Fruit fly (Drosophila melanogaster) whole organism, embryonic: ENCODE measurements around the gene CG15912.
A peak's percentile ranks its signal among the peaks of the same experiment; 100 is the strongest.

Source experiments
- Bgb ChIP-seq: fragments of 200-800 bp; sonication (Bioruptor generic); IDR thresholded peaks from 2 replicates; pipeline ENCODE4 v1.3.6; 2022; ENCODE audit warnings: missing biosample characterization, missing genetic modification characterization; ENCODE audit not compliant: partially characterized antibody
- C15 ChIP-seq: fragments of 200-800 bp; sonication (Bioruptor generic); IDR thresholded peaks from 3 replicates; pipeline ENCODE4 v1.3.6; 2022; ENCODE audit warnings: missing biosample characterization, missing genetic modification characterization
- CG10209 ChIP-seq: fragments of 200-800 bp; sonication (Bioruptor generic); optimal IDR thresholded peaks from 3 replicates; lab custom pipeline; 2017; ENCODE audit warnings: missing biosample characterization, mild to moderate bottlenecking, missing genetic modification characterization, missing genetic modification reagents
- CG10431 ChIP-seq: fragments of 200-800 bp; sonication (Bioruptor generic); optimal IDR thresholded peaks from 3 replicates; lab custom pipeline; 2018; ENCODE audit warnings: missing biosample characterization, mild to moderate bottlenecking, missing genetic modification characterization
- CG11093 ChIP-seq: fragments of 200-800 bp; sonication (Bioruptor generic); IDR thresholded peaks from 3 replicates; pipeline ENCODE4 v1.3.6; 2022; ENCODE audit warnings: missing biosample characterization, missing genetic modification characterization
- CG11456 ChIP-seq: fragments of 200-800 bp; sonication (Bioruptor generic); IDR thresholded peaks from 3 replicates; pipeline ENCODE4 v1.3.6; 2022; ENCODE audit warnings: missing biosample characterization, missing genetic modification characterization
- CG12236 ChIP-seq: fragments of 200-800 bp; sonication (Bioruptor generic); optimal IDR thresholded peaks from 2 replicates; lab custom pipeline; 2016; ENCODE audit warnings: missing biosample characterization, missing genetic modification characterization
- CG1233 ChIP-seq: fragments of 200-800 bp; sonication (Bioruptor generic); optimal IDR thresholded peaks from 4 replicates; lab custom pipeline; 2018; ENCODE audit warnings: missing biosample characterization, mild to moderate bottlenecking, missing genetic modification characterization
- CG13123 ChIP-seq: fragments of 200-800 bp; sonication (Bioruptor generic); optimal IDR thresholded peaks from 2 replicates; lab custom pipeline; 2016; ENCODE audit warnings: missing biosample characterization, missing genetic modification characterization
- CG13775 ChIP-seq: fragments of 200-800 bp; sonication (Bioruptor generic); optimal IDR thresholded peaks from 3 replicates; lab custom pipeline; 2017; ENCODE audit warnings: missing biosample characterization, mild to moderate bottlenecking, missing genetic modification characterization
- CG14014 ChIP-seq: fragments of 200-800 bp; sonication (Bioruptor generic); IDR thresholded peaks from 2 replicates; pipeline ENCODE4 v1.3.6; 2022; ENCODE audit warnings: missing biosample characterization, missing genetic modification characterization
- CG1647 ChIP-seq: fragments of 200-800 bp; sonication (Bioruptor generic); optimal IDR thresholded peaks from 3 replicates; lab custom pipeline; 2016; ENCODE audit warnings: missing biosample characterization, missing genetic modification characterization
- CG17359 ChIP-seq: fragments of 200-800 bp; sonication (Bioruptor generic); optimal IDR thresholded peaks from 3 replicates; lab custom pipeline; 2018; ENCODE audit warnings: missing biosample characterization, mild to moderate bottlenecking, missing genetic modification characterization, moderate library complexity
- CG18476 ChIP-seq: fragments of 200-800 bp; sonication (Bioruptor generic); optimal IDR thresholded peaks from 2 replicates; lab custom pipeline; 2016; ENCODE audit warnings: missing biosample characterization, mild to moderate bottlenecking, missing genetic modification characterization
- CG2120 ChIP-seq: fragments of 200-800 bp; sonication (Bioruptor generic); optimal IDR thresholded peaks from 3 replicates; lab custom pipeline; 2016; ENCODE audit warnings: missing biosample characterization, missing genetic modification characterization
- CG2199 ChIP-seq: fragments of 200-800 bp; sonication (Bioruptor generic); IDR thresholded peaks from 3 replicates; pipeline ENCODE4 v1.3.6; 2022; ENCODE audit warnings: missing biosample characterization, missing genetic modification characterization
- CG2202 ChIP-seq: fragments of 200-800 bp; sonication (Bioruptor generic); optimal IDR thresholded peaks from 2 replicates; lab custom pipeline; 2018; ENCODE audit warnings: missing biosample characterization, mild to moderate bottlenecking, missing genetic modification characterization
- CG30020 ChIP-seq: fragments of 200-800 bp; optimal IDR thresholded peaks from 2 replicates; lab custom pipeline; 2019; ENCODE audit warnings: missing biosample characterization, mild to moderate bottlenecking, missing genetic modification characterization, moderate library complexity
- CG4730 ChIP-seq: fragments of 200-800 bp; sonication (Bioruptor generic); IDR thresholded peaks from 2 replicates; pipeline ENCODE4 v1.3.6; 2022; ENCODE audit warnings: missing biosample characterization, missing genetic modification characterization
- CG6765 ChIP-seq: fragments of 200-800 bp; sonication (Bioruptor generic); optimal IDR thresholded peaks from 3 replicates; lab custom pipeline; 2017; ENCODE audit warnings: missing biosample characterization, mild to moderate bottlenecking, missing genetic modification characterization
- CG8765 ChIP-seq: fragments of 200-800 bp; sonication (Bioruptor generic); IDR thresholded peaks from 2 replicates; pipeline ENCODE4 v1.3.6; 2022; ENCODE audit warnings: missing biosample characterization, missing genetic modification characterization
- CG9609 ChIP-seq: fragments of 200-800 bp; sonication (Bioruptor generic); optimal IDR thresholded peaks from 3 replicates; lab custom pipeline; 2016; ENCODE audit warnings: missing biosample characterization, missing genetic modification characterization
- CG9817 ChIP-seq: fragments of 200-800 bp; sonication (Bioruptor generic); optimal IDR thresholded peaks from 2 replicates; lab custom pipeline; 2018; ENCODE audit warnings: missing biosample characterization, mild to moderate bottlenecking, missing genetic modification characterization, moderate library complexity
- D19B ChIP-seq: fragments of 200-800 bp; sonication (Bioruptor generic); optimal IDR thresholded peaks from 2 replicates; lab custom pipeline; 2017; ENCODE audit warnings: missing biosample characterization, mild to moderate bottlenecking, missing genetic modification characterization
- Dip3 ChIP-seq: fragments of 200-800 bp; sonication (Bioruptor generic); optimal IDR thresholded peaks from 3 replicates; lab custom pipeline; 2016; ENCODE audit warnings: missing biosample characterization, missing genetic modification characterization
- Doc3 ChIP-seq: fragments of 200-800 bp; sonication (Bioruptor generic); IDR thresholded peaks from 3 replicates; pipeline ENCODE4 v1.3.6; 2022; ENCODE audit warnings: missing biosample characterization, missing genetic modification characterization; ENCODE audit not compliant: partially characterized antibody
- Dref ChIP-seq: fragments of 200-800 bp; sonication (Bioruptor generic); IDR thresholded peaks from 2 replicates; pipeline ENCODE4 v1.3.6; 2022; ENCODE audit warnings: missing biosample characterization, missing genetic modification characterization
- Jarid2 ChIP-seq: fragments of 200-800 bp; sonication (Bioruptor generic); optimal IDR thresholded peaks from 3 replicates; lab custom pipeline; 2017; ENCODE audit warnings: mild to moderate bottlenecking, missing biosample characterization, missing genetic modification reagents, missing genetic modification characterization
- Kr ChIP-seq: fragments of 200-800 bp; sonication (Bioruptor generic); optimal IDR thresholded peaks from 2 replicates; lab custom pipeline; 2017; ENCODE audit warnings: missing biosample characterization, mild to moderate bottlenecking, missing genetic modification characterization
- Sin3A ChIP-seq: fragments of >200 bp; optimal IDR thresholded peaks from 2 replicates; lab custom pipeline; 2018
- Trl ChIP-seq, 3 experiments: fragments of >200 bp in 2 of 3; fragments of 200-800 bp in 1 of 3; sonication (Bioruptor generic) in 1 of 3; optimal IDR thresholded peaks; 2 replicates in 1 of 3; 3 replicates in 2 of 3; lab custom pipeline; 2016 to 2017; ENCODE audit warnings: missing biosample characterization in 1 of 3, missing genetic modification characterization in 1 of 3
- ab ChIP-seq: fragments of 200-800 bp; sonication (Bioruptor generic); optimal IDR thresholded peaks from 2 replicates; lab custom pipeline; 2016; ENCODE audit warnings: missing biosample characterization, missing genetic modification characterization
- bab2 ChIP-seq: fragments of 200-800 bp; sonication (Bioruptor generic); optimal IDR thresholded peaks from 2 replicates; lab custom pipeline; 2016; ENCODE audit warnings: missing biosample characterization, missing genetic modification characterization
- bcd ChIP-seq: fragments of 200-800 bp; sonication (Bioruptor generic); optimal IDR thresholded peaks from 2 replicates; lab custom pipeline; 2017; ENCODE audit warnings: missing biosample characterization, mild to moderate bottlenecking, missing genetic modification characterization
- da ChIP-seq: fragments of 200-800 bp; sonication (Bioruptor generic); optimal IDR thresholded peaks from 2 replicates; lab custom pipeline; 2016; ENCODE audit warnings: missing biosample characterization, missing genetic modification characterization
- dimm ChIP-seq: fragments of 200-800 bp; sonication (Bioruptor generic); IDR thresholded peaks from 2 replicates; pipeline ENCODE4 v1.3.6; 2022; ENCODE audit warnings: missing biosample characterization, missing genetic modification characterization
- emc ChIP-seq: fragments of 200-800 bp; sonication (Bioruptor generic); optimal IDR thresholded peaks from 2 replicates; lab custom pipeline; 2016; ENCODE audit warnings: missing biosample characterization, missing genetic modification characterization
- esg ChIP-seq: fragments of 200-800 bp; sonication (Bioruptor generic); conservative IDR thresholded peaks from 2 replicates; pipeline ENCODE4 v1.3.6; 2022; ENCODE audit warnings: missing biosample characterization, missing genetic modification characterization
- lab ChIP-seq: fragments of 200-800 bp; sonication (Bioruptor generic); optimal IDR thresholded peaks from 3 replicates; lab custom pipeline; 2017; ENCODE audit warnings: missing biosample characterization, missing genetic modification characterization, mild to moderate bottlenecking, moderate library complexity, missing genetic modification reagents
- oc ChIP-seq: fragments of 200-800 bp; sonication (Bioruptor generic); optimal IDR thresholded peaks from 2 replicates; lab custom pipeline; 2018; ENCODE audit warnings: missing biosample characterization, mild to moderate bottlenecking, missing genetic modification characterization, moderate library complexity
- org-1 ChIP-seq: fragments of 200-800 bp; sonication (Bioruptor generic); optimal IDR thresholded peaks from 2 replicates; lab custom pipeline; 2017; ENCODE audit warnings: missing biosample characterization, missing genetic modification characterization
- ro ChIP-seq: fragments of 200-800 bp; sonication (Bioruptor generic); IDR thresholded peaks from 2 replicates; pipeline ENCODE4 v1.3.6; 2022; ENCODE audit warnings: missing biosample characterization, missing genetic modification characterization
- sima ChIP-seq: fragments of 200-800 bp; sonication (Bioruptor generic); optimal IDR thresholded peaks from 2 replicates; lab custom pipeline; 2016; ENCODE audit warnings: missing biosample characterization, missing genetic modification characterization
- slbo ChIP-seq: fragments of 200-800 bp; sonication (Bioruptor generic); IDR thresholded peaks from 2 replicates; pipeline ENCODE4 v1.3.6; 2022; ENCODE audit warnings: missing biosample characterization, missing genetic modification characterization
- slp2 ChIP-seq: fragments of 200-800 bp; sonication (Bioruptor generic); optimal IDR thresholded peaks from 2 replicates; lab custom pipeline; 2016; ENCODE audit warnings: missing biosample characterization, missing genetic modification characterization
- sob ChIP-seq: fragments of 200-800 bp; sonication (Bioruptor generic); IDR thresholded peaks from 2 replicates; pipeline ENCODE4 v1.3.6; 2022; ENCODE audit warnings: missing biosample characterization, missing genetic modification characterization
- tap ChIP-seq: fragments of 200-800 bp; optimal IDR thresholded peaks from 3 replicates; lab custom pipeline; 2019; ENCODE audit warnings: missing biosample characterization, mild to moderate bottlenecking, missing genetic modification characterization, moderate library complexity
- unc-4 ChIP-seq: fragments of 200-800 bp; sonication (Bioruptor generic); IDR thresholded peaks from 2 replicates; pipeline ENCODE4 v1.3.6; 2022; ENCODE audit warnings: missing biosample characterization, missing genetic modification characterization; ENCODE audit not compliant: partially characterized antibody
- vnd ChIP-seq: fragments of 200-800 bp; sonication (Bioruptor generic); IDR thresholded peaks from 3 replicates; pipeline ENCODE4 v1.3.6; 2022; ENCODE audit warnings: missing biosample characterization, missing genetic modification characterization; ENCODE audit not compliant: partially characterized antibody

Gene CG15912

dm6 chrX:4589951-4590771 lies 41.3 kb downstream of the CG15912 start (continued):
- no peak for TF ChIP-seq CG6765 (GFP tag; lab: Kevin White, UChicago)
- no peak for TF ChIP-seq Dip3 (GFP tag; lab: Kevin White, UChicago)
- peak; percentile 88 for TF ChIP-seq lab
- TF ChIP-seq CG10209 (GFP tag; lab: Kevin White, UChicago), result peak; percentile 85
- TF ChIP-seq da (GFP tag; lab: Kevin White, UChicago), result no peak
- TF ChIP-seq slp2 (GFP tag; lab: Kevin White, UChicago), result peak; percentile 13
- TF ChIP-seq CG9609, result peak; percentile 63
- TF ChIP-seq CG11456, result peak; percentile 93
- peak; percentile 84 for TF ChIP-seq CG11093 (GFP tag; lab: Robert Waterston, UW)
- peak; percentile 81 for TF ChIP-seq CG17359 (tag; lab: Kevin White, UChicago)
- no peak for TF ChIP-seq CG12236 (GFP tag; lab: Kevin White, UChicago)
- TF ChIP-seq Jarid2, result peak; percentile 72
- TF ChIP-seq Dref (GFP tag; lab: Robert Waterston, UW), result no peak
- TF ChIP-seq sima (GFP tag; lab: Kevin White, UChicago), result no peak
- peak; percentile 89 for TF ChIP-seq org-1
- peak; percentile 86 for TF ChIP-seq sob
- peak; percentile 81 for TF ChIP-seq oc (tag; lab: Kevin White, UChicago)
- TF ChIP-seq Sin3A (lab: Kevin White, UChicago), result no peak
- no peak for TF ChIP-seq vnd
- TF ChIP-seq Doc3, result no peak
- TF ChIP-seq CG2120 (GFP tag; lab: Kevin White, UChicago), result peak; percentile 53
- peak; percentile 58 for TF ChIP-seq CG13123 (GFP tag; lab: Kevin White, UChicago)
- peak; percentile 87 for TF ChIP-seq CG4730 (GFP tag; lab: Robert Waterston, UW)
- TF ChIP-seq ro, result peak; percentile 84
- TF ChIP-seq CG9817 (tag; lab: Kevin White, UChicago), result peak; percentile 69
- TF ChIP-seq bcd (GFP tag; lab: Kevin White, UChicago), result peak; percentile 84
- TF ChIP-seq slbo (GFP tag; lab: Robert Waterston, UW), result peak; percentile 93
- TF ChIP-seq Bgb (GFP tag; lab: Robert Waterston, UW), result no peak
- TF ChIP-seq CG2199 (GFP tag; lab: Robert Waterston, UW), result peak; percentile 73; the same call in 1 of the 3 replicates
- TF ChIP-seq emc (GFP tag; lab: Kevin White, UChicago), result no peak
- TF ChIP-seq bab2, result peak; percentile 32
- peak; percentile 50 for TF ChIP-seq CG2202 (tag; lab: Kevin White, UChicago)
- TF ChIP-seq CG10431, result no peak
- TF ChIP-seq dimm (GFP tag; lab: Robert Waterston, UW), result peak; percentile 66; the same call in 1 of the 2 replicates
- peak; percentile 83 for TF ChIP-seq esg
- TF ChIP-seq Kr (GFP tag; lab: Kevin White, UChicago), result peak; percentile 60
- peak; percentile 45 for TF ChIP-seq tap (tag; lab: Kevin White, UChicago)
- no peak for TF ChIP-seq CG18476 (GFP tag; lab: Kevin White, UChicago)
- TF ChIP-seq C15 (GFP tag; lab: Robert Waterston, UW), result no peak
- TF ChIP-seq CG14014, result peak; percentile 87
- TF ChIP-seq CG1233 (GFP tag; lab: Kevin White, UChicago), result peak; percentile 71
- TF ChIP-seq CG13775 (GFP tag; lab: Kevin White, UChicago), result peak; percentile 74
- peak; percentile 29 for TF ChIP-seq ab
- no peak for TF ChIP-seq unc-4
- no peak for TF ChIP-seq CG1647 (GFP tag; lab: Kevin White, UChicago)
- TF ChIP-seq CG8765, result peak; percentile 91
- TF ChIP-seq D19B (GFP tag; lab: Kevin White, UChicago), result peak; percentile 47
- peak; percentile 11 to 18 for TF ChIP-seq Trl (optimal IDR thresholded peaks at IDR 0.05; lab: Kevin White, UChicago)
- peak; percentile 49 for TF ChIP-seq Trl (GFP tag; optimal IDR thresholded peaks at IDR 0.05; lab: Kevin White, UChicago)
- no peak for TF ChIP-seq CG30020 (tag; lab: Kevin White, UChicago)
